Worm (Caenorhabditis elegans): ENCODE data around the gene F58F12.12.

Gene F58F12.12

DNA sequence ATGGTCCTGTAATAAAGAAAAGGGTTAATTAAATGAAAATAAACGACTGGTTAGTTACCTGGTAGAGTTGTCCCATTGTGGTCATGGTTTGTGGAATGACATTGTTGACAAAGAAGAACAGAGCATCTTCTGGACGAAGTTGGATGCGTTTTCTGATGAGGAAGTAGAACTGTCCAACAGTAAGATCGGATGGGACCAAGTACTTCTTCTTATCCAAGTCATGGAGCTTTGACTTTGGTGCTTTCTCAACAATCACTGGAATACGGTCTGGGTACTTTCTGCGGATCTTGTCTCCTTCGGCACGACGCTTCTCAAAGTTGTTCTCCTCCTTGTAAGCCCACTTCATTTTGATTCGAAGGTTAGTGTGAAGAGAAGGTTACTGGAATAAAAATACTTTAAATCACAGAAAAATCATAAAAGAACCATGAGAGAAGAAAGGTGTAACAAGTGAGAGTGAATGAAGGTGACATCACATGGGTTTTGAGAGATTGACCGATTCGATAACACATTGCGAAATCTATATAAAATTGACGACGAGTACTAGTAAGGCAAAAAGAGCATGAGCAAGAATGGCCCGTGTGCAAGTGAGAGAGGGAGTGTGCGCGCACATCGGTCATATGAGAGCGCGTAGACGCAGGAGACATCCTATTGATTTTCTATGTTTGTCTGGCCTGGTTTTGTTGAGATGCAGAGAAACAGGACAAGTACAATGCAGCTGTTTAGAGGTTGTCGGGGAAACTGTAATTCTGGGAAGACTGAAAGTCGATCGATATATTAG lies 33.4 kb upstream of the F58F12.12 start, which contains the start of gene lgg-1 (continued):
- peak; percentile 5 for TF ChIP-seq duxl-1 (tag; optimal IDR thresholded peaks at IDR 0.05; ENCODE audit: poor library complexity)
- TF ChIP-seq nhr-77 (tag; optimal IDR thresholded peaks at IDR 0.05): peak; percentile 33
- TF ChIP-seq T26A8.4 (GFP tag; IDR thresholded peaks at IDR 0.05): peak; percentile 53; the same call in 1 of the 2 replicates
- 0 out of 2 replicates have a peak, but pooled peaks have one; percentile 21 for TF ChIP-seq ceh-44 (GFP tag; IDR thresholded peaks at IDR 0.05)
- peak; percentile 17 for TF ChIP-seq spr-3 (GFP tag; optimal IDR thresholded peaks at IDR 0.05)
- no peak for TF ChIP-seq daf-12 (tag; optimal IDR thresholded peaks at IDR 0.05)
- TF ChIP-seq ceh-32 (tag; optimal IDR thresholded peaks at IDR 0.05; ENCODE audit: poor library complexity): no peak
- TF ChIP-seq nhr-25 (tag; optimal IDR thresholded peaks at IDR 0.05; ENCODE audit: borderline replicate concordance, insufficient read depth): no peak
- TF ChIP-seq lin-13 (GFP tag; optimal IDR thresholded peaks at IDR 0.05): no peak
- TF ChIP-seq cey-2 (tag; optimal IDR thresholded peaks at IDR 0.05; ENCODE audit: borderline replicate concordance, insufficient read depth): no peak
- TF ChIP-seq pqm-1 (tag; optimal IDR thresholded peaks at IDR 0.05): no peak
- TF ChIP-seq hif-1 (tag; optimal IDR thresholded peaks at IDR 0.05): peak in 1 of 2 experiments; percentile 20
- TF ChIP-seq nhr-42 (GFP tag; IDR thresholded peaks at IDR 0.05): no peak
- no peak for TF ChIP-seq F10B5.3 (tag; optimal IDR thresholded peaks at IDR 0.05)
- TF ChIP-seq mxl-2 (GFP tag; conservative IDR thresholded peaks at IDR 0.05): no peak
- TF ChIP-seq Y48G9A.11 (GFP tag; IDR thresholded peaks at IDR 0.05): no peak
- no peak; the same call in 1 of the 2 replicates for TF ChIP-seq tra-1 (GFP tag; IDR thresholded peaks at IDR 0.05)
- peak; percentile 50 to 61 for TF ChIP-seq mdl-1 (tag; optimal IDR thresholded peaks at IDR 0.05)
- peak; percentile 77 for TF ChIP-seq sdz-12 (GFP tag; optimal IDR thresholded peaks at IDR 0.05)
- peak; percentile 65; the same call in 1 of the 2 replicates for TF ChIP-seq daf-19 (GFP tag; conservative IDR thresholded peaks at IDR 0.05)
- TF ChIP-seq ceh-20 (GFP tag; IDR thresholded peaks at IDR 0.05): peak; percentile 60; the same call in 1 of the 2 replicates
- no peak for TF ChIP-seq nhr-111 (GFP tag; optimal IDR thresholded peaks at IDR 0.05)
- TF ChIP-seq unc-39 (tag; optimal IDR thresholded peaks at IDR 0.05): no peak
- no peak for TF ChIP-seq ces-1 (GFP tag; optimal IDR thresholded peaks at IDR 0.05)
- TF ChIP-seq hlh-11 (tag; optimal IDR thresholded peaks at IDR 0.05): peak; percentile 71
- peak; percentile 23 for TF ChIP-seq dpl-1 (GFP tag; optimal IDR thresholded peaks at IDR 0.05)
- TF ChIP-seq nhr-10 (tag; optimal IDR thresholded peaks at IDR 0.05): peak; percentile 63
- no peak for TF ChIP-seq F44E2.7 (GFP tag; IDR thresholded peaks at IDR 0.05)
- TF ChIP-seq dve-1 (tag; optimal IDR thresholded peaks at IDR 0.05; ENCODE audit: insufficient read depth): peak; percentile 45
- TF ChIP-seq ama-1 (optimal IDR thresholded peaks at IDR 0.05): peak; percentile 95
- TF ChIP-seq fos-1 (tag; optimal IDR thresholded peaks at IDR 0.05): no peak
- TF ChIP-seq rbr-2 (tag; optimal IDR thresholded peaks at IDR 0.05): peak; percentile 34
- TF ChIP-seq snpc-1.2 (GFP tag; IDR thresholded peaks at IDR 0.05): peak; percentile 61
- TF ChIP-seq dmd-6 (GFP tag; IDR thresholded peaks at IDR 0.05): peak; percentile 56
- no peak for TF ChIP-seq F49E8.2 (tag; optimal IDR thresholded peaks at IDR 0.05; ENCODE audit: borderline replicate concordance)
- no peak for TF ChIP-seq snpc-4 (tag; optimal IDR thresholded peaks at IDR 0.05)
- peak; percentile 59; the same call in 1 of the 2 replicates for TF ChIP-seq hmg-1.1 (GFP tag; IDR thresholded peaks at IDR 0.05)
- TF ChIP-seq nhr-76 (tag; optimal IDR thresholded peaks at IDR 0.05): no peak
- TF ChIP-seq set-16 (GFP tag; IDR thresholded peaks at IDR 0.05): no peak
- peak; percentile 26; the same call in 1 of the 2 replicates for TF ChIP-seq vab-7 (GFP tag; IDR thresholded peaks at IDR 0.05)
- no peak for TF ChIP-seq egl-27 (tag; optimal IDR thresholded peaks at IDR 0.05)
- peak; percentile 96 for TF ChIP-seq aha-1 (tag)
- peak; percentile 7; the same call in 1 of the 2 replicates for TF ChIP-seq arid-1 (GFP tag; conservative IDR thresholded peaks at IDR 0.05)
- 0 out of 2 replicates have a peak, but pooled peaks have one; percentile 39 for TF ChIP-seq lim-7 (GFP tag; IDR thresholded peaks at IDR 0.05)
- peak in 1 of 2 experiments; percentile 51 for TF ChIP-seq unc-62 (GFP tag; optimal IDR thresholded peaks at IDR 0.05 in 1 of 2)
- TF ChIP-seq unc-62 (tag; optimal IDR thresholded peaks at IDR 0.05): no peak
- no peak for TF ChIP-seq dmd-9 (GFP tag; IDR thresholded peaks at IDR 0.05)
- TF ChIP-seq mxl-3 (GFP tag; optimal IDR thresholded peaks at IDR 0.05): peak; percentile 1
- peak; percentile 50 for TF ChIP-seq mep-1 (tag; optimal IDR thresholded peaks at IDR 0.05)
